Worm (Caenorhabditis elegans): ENCODE results near the gene srv-6.

srv-6 gene

ce11 chrX:4303200-4303599, 46.3 kb downstream of the srv-6 start:
- TF ChIP-seq elt-1 (tag; optimal IDR thresholded peaks at IDR 0.05) (no peak), nhr-23 (tag; optimal IDR thresholded peaks at IDR 0.05) (no peak), ama-1 (optimal IDR thresholded peaks at IDR 0.05) (no peak), crh-2 (tag; optimal IDR thresholded peaks at IDR 0.05) (no peak), F13H6.1 (tag; optimal IDR thresholded peaks at IDR 0.05) (no peak), Y55F3AM.14 (GFP tag; optimal IDR thresholded peaks at IDR 0.05) (no peak), ceh-16 (tag; optimal IDR thresholded peaks at IDR 0.05) (no peak), lin-13 (GFP tag; optimal IDR thresholded peaks at IDR 0.05) (no peak), fos-1 (tag; optimal IDR thresholded peaks at IDR 0.05) (no peak), ZK546.5 (tag; optimal IDR thresholded peaks at IDR 0.05) (no peak), blmp-1 (tag; optimal IDR thresholded peaks at IDR 0.05; ENCODE audit: insufficient read depth) (no peak), nhr-12 (tag; optimal IDR thresholded peaks at IDR 0.05) (no peak), mdl-1 (tag; optimal IDR thresholded peaks at IDR 0.05) (no peak), unc-62 (GFP tag; optimal IDR thresholded peaks at IDR 0.05) (no peak), nhr-237 (tag; optimal IDR thresholded peaks at IDR 0.05) (no peak), lin-39 (tag; optimal IDR thresholded peaks at IDR 0.05) (no peak)

ce11 chrX:4306861-4307260, 50.0 kb downstream of the srv-6 start, which contains the start of gene pqn-15:
Gene pqn-15 (minus strand): TSS chrX:4306961.
- TF ChIP-seq crh-2 (tag; optimal IDR thresholded peaks at IDR 0.05) (no peak), elt-3 (tag; optimal IDR thresholded peaks at IDR 0.05) (no peak), R02D3.7 (tag; optimal IDR thresholded peaks at IDR 0.05) (no peak), ztf-1 (GFP tag; conservative IDR thresholded peaks at IDR 0.05) (no peak), unc-62 (GFP tag; optimal IDR thresholded peaks at IDR 0.05) (no peak), nhr-21 (tag; optimal IDR thresholded peaks at IDR 0.05) (no peak), dmd-4 (tag; optimal IDR thresholded peaks at IDR 0.05) (no peak), ztf-4 (tag; optimal IDR thresholded peaks at IDR 0.05) (no peak), ama-1 (optimal IDR thresholded peaks at IDR 0.05) (no peak), nhr-237 (tag; optimal IDR thresholded peaks at IDR 0.05) (no peak), elt-1 (tag; optimal IDR thresholded peaks at IDR 0.05) (no peak), unc-39 (tag; optimal IDR thresholded peaks at IDR 0.05) (no peak), nhr-10 (tag; optimal IDR thresholded peaks at IDR 0.05) (no peak), egl-27 (tag; optimal IDR thresholded peaks at IDR 0.05) (no peak), ceh-16 (tag; optimal IDR thresholded peaks at IDR 0.05) (no peak), zag-1 (tag; optimal IDR thresholded peaks at IDR 0.05) (no peak), sma-9 (GFP tag; optimal IDR thresholded peaks at IDR 0.05) (no peak), sma-9 (tag; optimal IDR thresholded peaks at IDR 0.05) (no peak), sem-4 (tag; optimal IDR thresholded peaks at IDR 0.05) (no peak), nhr-23 (tag; optimal IDR thresholded peaks at IDR 0.05) (no peak), lin-13 (GFP tag; optimal IDR thresholded peaks at IDR 0.05) (no peak)

- TF ChIP-seq sma-3 (GFP tag; optimal IDR thresholded peaks at IDR 0.05) (no peak), nhr-129 (tag; optimal IDR thresholded peaks at IDR 0.05) (peak; percentile 4), ceh-16 (tag; optimal IDR thresholded peaks at IDR 0.05) (no peak), unc-55 (GFP tag; optimal IDR thresholded peaks at IDR 0.05) (peak; percentile 51), F13H6.1 (tag; optimal IDR thresholded peaks at IDR 0.05) (peak; percentile 39), lin-13 (GFP tag; optimal IDR thresholded peaks at IDR 0.05) (peak; percentile 8), aly-2 (tag; optimal IDR thresholded peaks at IDR 0.05) (no peak), sma-9 (GFP tag; optimal IDR thresholded peaks at IDR 0.05) (peak; percentile 37), sma-9 (tag; optimal IDR thresholded peaks at IDR 0.05) (no peak), crh-2 (tag; optimal IDR thresholded peaks at IDR 0.05) (peak; percentile 38), ceh-82 (tag; optimal IDR thresholded peaks at IDR 0.05) (no peak), nhr-237 (tag; optimal IDR thresholded peaks at IDR 0.05) (no peak), blmp-1 (tag; optimal IDR thresholded peaks at IDR 0.05; ENCODE audit: insufficient read depth) (no peak), fos-1 (tag; optimal IDR thresholded peaks at IDR 0.05) (peak; percentile 15), C34F6.9 (tag; optimal IDR thresholded peaks at IDR 0.05) (peak; percentile 51), skn-1 (tag; optimal IDR thresholded peaks at IDR 0.05) (no peak)
Observed at ce11 chrX:4307559-4308005, 50.7 kb downstream of the srv-6 start.
